Fruit fly (Drosophila melanogaster) whole organism, embryonic: ENCODE data around the gene ng4.

Experiments
- Bgb ChIP-seq: fragments of 200-800 bp; sonication (Bioruptor generic); IDR thresholded peaks from 2 replicates; pipeline ENCODE4 v1.3.6; 2022; ENCODE audit warnings: missing biosample characterization, missing genetic modification characterization; ENCODE audit not compliant: partially characterized antibody
- CG11398 ChIP-seq: fragments of 200-800 bp; sonication (Bioruptor generic); optimal IDR thresholded peaks from 2 replicates; lab custom pipeline; 2016; ENCODE audit warnings: missing biosample characterization, missing genetic modification characterization
- CG12299 ChIP-seq: fragments of 200-800 bp; sonication (Bioruptor generic); optimal IDR thresholded peaks from 2 replicates; lab custom pipeline; 2018; ENCODE audit warnings: missing biosample characterization, mild to moderate bottlenecking, missing genetic modification characterization
- CG16813 ChIP-seq: fragments of 200-800 bp; sonication (Bioruptor generic); IDR thresholded peaks from 3 replicates; pipeline ENCODE4 v1.3.6; 2022; ENCODE audit warnings: missing biosample characterization, missing genetic modification characterization; ENCODE audit not compliant: partially characterized antibody
- CG17328 ChIP-seq: fragments of 200-800 bp; sonication (Bioruptor generic); IDR thresholded peaks from 2 replicates; pipeline ENCODE4 v1.3.6; 2022; ENCODE audit warnings: missing biosample characterization, missing genetic modification characterization
- CG18764 ChIP-seq: fragments of 200-800 bp; sonication (Bioruptor generic); optimal IDR thresholded peaks from 3 replicates; lab custom pipeline; 2016; ENCODE audit warnings: missing biosample characterization, missing genetic modification characterization
- CG2202 ChIP-seq: fragments of 200-800 bp; sonication (Bioruptor generic); optimal IDR thresholded peaks from 2 replicates; lab custom pipeline; 2018; ENCODE audit warnings: missing biosample characterization, mild to moderate bottlenecking, missing genetic modification characterization
- CG34422 ChIP-seq: fragments of 200-800 bp; sonication (Bioruptor generic); IDR thresholded peaks from 3 replicates; pipeline ENCODE4 v1.3.6; 2022; ENCODE audit warnings: missing biosample characterization, missing genetic modification characterization
- CG3726 ChIP-seq: fragments of 200-800 bp; sonication (Bioruptor generic); IDR thresholded peaks from 3 replicates; pipeline ENCODE4, ENCODE4 v1.3.6; 2022; ENCODE audit warnings: missing biosample characterization, missing genetic modification characterization
- CG43689 ChIP-seq: fragments of 200-800 bp; sonication (Bioruptor generic); IDR thresholded peaks from 2 replicates; pipeline ENCODE4 v1.3.6; 2022; ENCODE audit warnings: missing biosample characterization, missing genetic modification characterization
- CG6254 ChIP-seq: fragments of 200-800 bp; sonication (Bioruptor generic); optimal IDR thresholded peaks from 3 replicates; lab custom pipeline; 2017; ENCODE audit warnings: mild to moderate bottlenecking, missing biosample characterization, missing genetic modification reagents, missing genetic modification characterization
- CG6813 ChIP-seq: fragments of 200-800 bp; sonication (Bioruptor generic); optimal IDR thresholded peaks from 2 replicates; lab custom pipeline; 2017; ENCODE audit warnings: missing biosample characterization, missing genetic modification characterization, mild to moderate bottlenecking, moderate library complexity, missing genetic modification reagents
- CG8924 ChIP-seq: fragments of 200-800 bp; optimal IDR thresholded peaks from 3 replicates; lab custom pipeline; 2019; ENCODE audit warnings: missing biosample characterization, mild to moderate bottlenecking, missing genetic modification characterization, moderate library complexity
- CG9797 ChIP-seq: fragments of 200-800 bp; sonication (Bioruptor generic); optimal IDR thresholded peaks from 3 replicates; lab custom pipeline; 2018; ENCODE audit warnings: missing biosample characterization, mild to moderate bottlenecking, missing genetic modification characterization
- CkIIα-i1 ChIP-seq: fragments of 200-800 bp; sonication (Bioruptor generic); IDR thresholded peaks from 2 replicates; pipeline ENCODE4 v1.3.6; 2022; ENCODE audit warnings: missing biosample characterization, missing genetic modification characterization
- D19B ChIP-seq: fragments of 200-800 bp; sonication (Bioruptor generic); optimal IDR thresholded peaks from 2 replicates; lab custom pipeline; 2017; ENCODE audit warnings: missing biosample characterization, mild to moderate bottlenecking, missing genetic modification characterization
- Doc3 ChIP-seq: fragments of 200-800 bp; sonication (Bioruptor generic); IDR thresholded peaks from 3 replicates; pipeline ENCODE4 v1.3.6; 2022; ENCODE audit warnings: missing biosample characterization, missing genetic modification characterization; ENCODE audit not compliant: partially characterized antibody
- Fer3 ChIP-seq: fragments of 200-800 bp; sonication (Bioruptor generic); optimal IDR thresholded peaks from 2 replicates; lab custom pipeline; 2018; ENCODE audit warnings: missing biosample characterization, mild to moderate bottlenecking, missing genetic modification characterization, moderate library complexity
- PHDP ChIP-seq: fragments of 200-800 bp; sonication (Bioruptor generic); optimal IDR thresholded peaks from 3 replicates; lab custom pipeline; 2018; ENCODE audit warnings: missing biosample characterization, mild to moderate bottlenecking, missing genetic modification characterization, moderate library complexity
- Ravus ChIP-seq: fragments of 200-800 bp; sonication (Bioruptor generic); IDR thresholded peaks from 2 replicates; pipeline ENCODE4 v1.3.6; 2022; ENCODE audit warnings: missing biosample characterization, missing genetic modification characterization
- Sry-β ChIP-seq: fragments of 200-800 bp; sonication (Bioruptor generic); optimal IDR thresholded peaks from 2 replicates; lab custom pipeline; 2018; ENCODE audit warnings: missing biosample characterization, mild to moderate bottlenecking, missing genetic modification characterization, moderate library complexity
- Usf ChIP-seq: fragments of 200-800 bp; sonication (Bioruptor generic); optimal IDR thresholded peaks from 2 replicates; lab custom pipeline; 2017; ENCODE audit warnings: missing genotype, missing biosample characterization, missing genetic modification characterization
- Xbp1 ChIP-seq: fragments of 200-800 bp; sonication (Bioruptor generic); optimal IDR thresholded peaks from 3 replicates; lab custom pipeline; 2016; ENCODE audit warnings: missing biosample characterization, mild to moderate bottlenecking, missing genetic modification characterization
- btn ChIP-seq: fragments of 200-800 bp; sonication (Bioruptor generic); optimal IDR thresholded peaks from 2 replicates; lab custom pipeline; 2016; ENCODE audit warnings: missing biosample characterization, missing genetic modification characterization
- cad ChIP-seq: fragments of >200 bp; optimal IDR thresholded peaks from 2 replicates; lab custom pipeline; 2017; ENCODE audit warnings: missing biosample characterization, missing genetic modification characterization
- chn ChIP-seq: fragments of 200-800 bp; sonication (Bioruptor generic); optimal IDR thresholded peaks from 2 replicates; lab custom pipeline; 2016; ENCODE audit warnings: missing biosample characterization, missing genetic modification characterization
- crc ChIP-seq: fragments of 200-800 bp; sonication (Bioruptor generic); optimal IDR thresholded peaks from 2 replicates; lab custom pipeline; 2016; ENCODE audit warnings: missing biosample characterization, missing genetic modification characterization
- crp ChIP-seq, 2 experiments: fragments of 200-800 bp; sonication (Bioruptor generic); optimal IDR thresholded peaks; 2 replicates in 1 of 2; 3 replicates in 1 of 2; lab custom pipeline; 2017; ENCODE audit warnings: missing biosample characterization in 2 of 2, missing genetic modification characterization in 2 of 2, mild to moderate bottlenecking in 1 of 2, moderate library complexity in 1 of 2
- insv ChIP-seq, 2 experiments: fragments of 200-800 bp; sonication (Bioruptor generic); optimal IDR thresholded peaks; 3 replicates each; lab custom pipeline; 2016 to 2018; ENCODE audit warnings: missing biosample characterization in 2 of 2, missing genetic modification characterization in 2 of 2
- jing ChIP-seq: fragments of 200-800 bp; sonication (Bioruptor generic); optimal IDR thresholded peaks from 2 replicates; lab custom pipeline; 2018; ENCODE audit warnings: missing biosample characterization, mild to moderate bottlenecking, missing genetic modification characterization
- lilli ChIP-seq: fragments of 200-800 bp; sonication (Bioruptor generic); optimal IDR thresholded peaks from 3 replicates; lab custom pipeline; 2016; ENCODE audit warnings: missing biosample characterization, missing genetic modification characterization
- luna ChIP-seq: fragments of 200-800 bp; sonication (Bioruptor generic); optimal IDR thresholded peaks from 2 replicates; lab custom pipeline; 2016; ENCODE audit warnings: missing biosample characterization, missing genetic modification characterization
- pros ChIP-seq: fragments of 200-800 bp; sonication (Bioruptor generic); optimal IDR thresholded peaks from 3 replicates; lab custom pipeline; 2019; ENCODE audit warnings: missing biosample characterization, mild to moderate bottlenecking, missing genetic modification characterization, moderate library complexity
- psq ChIP-seq: fragments of 200-800 bp; sonication (Bioruptor generic); optimal IDR thresholded peaks from 2 replicates; lab custom pipeline; 2017; ENCODE audit warnings: missing biosample characterization, missing genetic modification characterization
- repo ChIP-seq: fragments of 200-800 bp; sonication (Bioruptor generic); optimal IDR thresholded peaks from 2 replicates; lab custom pipeline; 2016; ENCODE audit warnings: missing biosample characterization, missing genetic modification characterization
- stc ChIP-seq: fragments of 200-800 bp; sonication (Bioruptor generic); IDR thresholded peaks from 2 replicates; pipeline ENCODE4 v1.3.6; 2022; ENCODE audit warnings: missing biosample characterization, missing genetic modification characterization
- toy ChIP-seq: fragments of 200-800 bp; sonication (Bioruptor generic); IDR thresholded peaks from 2 replicates; pipeline ENCODE4 v1.3.6; 2022; ENCODE audit warnings: missing biosample characterization, missing genetic modification characterization
- trh ChIP-seq: fragments of 200-800 bp; sonication (Bioruptor generic); optimal IDR thresholded peaks from 2 replicates; lab custom pipeline; 2016; ENCODE audit warnings: missing biosample characterization, missing genetic modification characterization
- unpg ChIP-seq: fragments of 200-800 bp; sonication (Bioruptor generic); optimal IDR thresholded peaks from 3 replicates; lab custom pipeline; 2018; ENCODE audit warnings: missing biosample characterization, mild to moderate bottlenecking, missing genetic modification characterization, moderate library complexity
- usp ChIP-seq: fragments of >200 bp; optimal IDR thresholded peaks from 2 replicates; lab custom pipeline; 2017; ENCODE audit warnings: missing biosample characterization, missing genetic modification characterization
- vnd ChIP-seq: fragments of 200-800 bp; sonication (Bioruptor generic); IDR thresholded peaks from 3 replicates; pipeline ENCODE4 v1.3.6; 2022; ENCODE audit warnings: missing biosample characterization, missing genetic modification characterization; ENCODE audit not compliant: partially characterized antibody
- zen ChIP-seq: fragments of 200-800 bp; sonication (Bioruptor generic); optimal IDR thresholded peaks from 3 replicates; lab custom pipeline; 2018; ENCODE audit warnings: missing biosample characterization, mild to moderate bottlenecking, missing genetic modification characterization, moderate library complexity

The ng4 gene

DNA sequence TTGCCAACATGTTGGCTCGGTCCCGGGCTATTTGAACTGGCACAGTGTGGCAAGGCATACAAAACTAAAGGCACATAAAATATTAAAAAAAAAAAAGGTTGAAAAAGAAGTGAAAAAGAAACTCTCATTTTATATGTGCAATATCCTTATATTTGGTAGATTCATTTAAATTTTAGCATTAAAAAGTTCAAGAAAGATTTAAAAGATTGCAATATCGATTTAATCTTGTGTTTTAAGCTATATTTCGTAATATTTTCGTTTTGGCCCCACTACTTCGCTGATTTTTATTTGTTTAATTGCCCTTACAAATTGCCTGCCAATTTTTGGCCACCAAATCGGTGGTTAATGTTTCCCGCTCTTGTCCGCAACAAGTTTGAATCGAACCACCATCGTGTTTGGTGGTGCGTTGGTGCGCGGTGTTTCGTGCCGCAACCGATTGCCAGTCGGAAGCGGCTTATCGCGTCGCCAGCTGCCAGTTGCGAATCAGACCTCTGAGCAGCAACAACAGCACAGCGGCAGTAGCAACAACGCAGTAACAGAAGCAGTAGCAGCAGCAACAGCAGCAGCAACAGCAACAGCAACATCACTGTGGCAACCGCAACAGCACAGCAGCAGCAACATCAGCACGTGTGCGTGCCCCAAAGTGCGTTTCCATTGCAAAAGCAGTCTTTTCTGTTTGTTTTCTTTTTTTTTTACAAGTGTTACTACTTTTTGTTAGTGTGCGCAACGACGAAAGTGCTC, 11.7 kb upstream of the ng4 start (continued):
- TF ChIP-seq insv (GFP tag; optimal IDR thresholded peaks at IDR 0.05; lab: Kevin White, UChicago) (peak; percentile 13 to 67), trh (GFP tag; lab: Kevin White, UChicago) (peak; percentile 78), CG12299 (tag; lab: Kevin White, UChicago) (peak; percentile 92), CG3726 (peak; percentile 89), PHDP (tag; lab: Kevin White, UChicago) (peak; percentile 96), Doc3 (GFP tag; lab: Robert Waterston, UW) (no peak), crp (GFP tag; optimal IDR thresholded peaks at IDR 0.05; lab: Kevin White, UChicago) (peak in 1 of 2 experiments; percentile 67), psq (GFP tag; lab: Kevin White, UChicago) (peak; percentile 81), CG8924 (tag; lab: Kevin White, UChicago) (peak; percentile 90), crc (peak; percentile 74), Fer3 (tag; lab: Kevin White, UChicago) (peak; percentile 95), stc (GFP tag; lab: Robert Waterston, UW) (peak; percentile 91), chn (peak; percentile 92), CG17328 (peak; percentile 81), usp (GFP tag; lab: Kevin White, UChicago) (no peak), cad (GFP tag; lab: Kevin White, UChicago) (no peak), Bgb (peak; percentile 24; the same call in 1 of the 2 replicates), CG6254 (GFP tag; lab: Kevin White, UChicago) (peak; percentile 85), Ravus (GFP tag; lab: Robert Waterston, UW) (peak; percentile 83), CG9797 (peak; percentile 8), CG16813 (GFP tag; lab: Robert Waterston, UW) (no peak; the same call in 2 of the 3 replicates), repo (peak; percentile 88), CG43689 (GFP tag; lab: Robert Waterston, UW) (peak; percentile 76), Usf (peak; percentile 83), luna (GFP tag; lab: Kevin White, UChicago) (peak; percentile 35), btn (GFP tag; lab: Kevin White, UChicago) (peak; percentile 87), CG6813 (GFP tag; lab: Kevin White, UChicago) (peak; percentile 93), D19B (GFP tag; lab: Kevin White, UChicago) (peak; percentile 93), pros (GFP tag; lab: Kevin White, UChicago) (no peak), Sry-β (GFP tag; lab: Kevin White, UChicago) (peak; percentile 37), vnd (GFP tag; lab: Robert Waterston, UW) (no peak), zen (no peak), CG34422 (GFP tag; lab: Robert Waterston, UW) (peak; percentile 91; the same call in 2 of the 3 replicates), Xbp1 (GFP tag; lab: Kevin White, UChicago) (peak; percentile 95), unpg (GFP tag; lab: Kevin White, UChicago) (peak; percentile 95), CG2202 (tag; lab: Kevin White, UChicago) (peak; percentile 60), CG11398 (GFP tag; lab: Kevin White, UChicago) (peak; percentile 91), jing (GFP tag; lab: Kevin White, UChicago) (peak; percentile 77), CG18764 (GFP tag; lab: Kevin White, UChicago) (peak; percentile 92), CkIIα-i1 (peak; percentile 46; the same call in 1 of the 2 replicates), toy (peak; percentile 73), lilli (peak; percentile 97)
